Worm (Caenorhabditis elegans): ENCODE results near the gene lron-14.

DNA sequence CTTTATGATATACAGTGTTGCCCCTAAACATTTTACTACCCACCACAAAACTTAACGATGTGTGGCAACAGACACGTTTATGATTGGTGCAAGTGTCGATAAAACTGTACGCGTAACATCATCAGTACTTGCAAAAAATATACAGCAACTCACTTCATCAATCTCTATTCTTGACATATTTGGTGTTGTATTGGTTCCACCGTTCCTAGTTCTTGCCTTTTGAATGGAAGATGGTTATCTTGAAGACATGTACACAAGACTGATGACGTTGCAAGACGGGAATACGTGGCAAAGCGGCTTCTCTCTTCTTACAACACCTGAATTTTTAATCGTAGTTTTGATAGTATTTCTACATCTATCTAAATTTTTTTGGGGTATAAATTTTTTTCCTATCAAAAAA is 44.5 kb upstream of the lron-14 start:
- TF ChIP-seq ama-1 (optimal IDR thresholded peaks at IDR 0.05) (no peak), F13C5.2 (tag; optimal IDR thresholded peaks at IDR 0.05) (no peak), hmbx-1 (tag; optimal IDR thresholded peaks at IDR 0.05) (no peak), ceh-13 (GFP tag; optimal IDR thresholded peaks at IDR 0.05) (no peak), B0310.2 (tag; optimal IDR thresholded peaks at IDR 0.05) (no peak), scrt-1 (GFP tag; IDR thresholded peaks at IDR 0.05) (no peak), tbx-37 (GFP tag; conservative IDR thresholded peaks at IDR 0.05) (no peak), flt-1 (GFP tag; IDR thresholded peaks at IDR 0.05) (no peak), hnd-1 (tag; optimal IDR thresholded peaks at IDR 0.05) (no peak), hmg-4 (GFP tag; optimal IDR thresholded peaks at IDR 0.05) (no peak), aly-1 (tag; optimal IDR thresholded peaks at IDR 0.05) (no peak)

Data from whole organism, early embryonic.